Worm (Caenorhabditis elegans) whole organism, L1 larva: Measurements from ENCODE around the gene try-4.

Experiments
- C04F5.9 ChIP-seq: sonication (generic microtip); optimal IDR thresholded peaks from 2 replicates; lab custom pipeline; 2016; ENCODE audit warnings: missing genetic modification characterization, missing compliant biosample characterization
- C16A3.4 ChIP-seq: fragments of 150-350 bp; optimal IDR thresholded peaks from 2 replicates; lab custom pipeline; 2014; ENCODE audit warnings: missing biosample characterization, missing genetic modification characterization
- Y116A8C.19 ChIP-seq: sonication (generic microtip); optimal IDR thresholded peaks from 2 replicates; lab custom pipeline; 2016; ENCODE audit warnings: missing compliant biosample characterization, missing genetic modification characterization, borderline replicate concordance
- aha-1 ChIP-seq: fragments of 150-350 bp; optimal IDR thresholded peaks from 2 replicates; lab custom pipeline; 2014; ENCODE audit warnings: missing biosample characterization, missing genetic modification characterization
- blmp-1 ChIP-seq: fragments of 150-350 bp; optimal IDR thresholded peaks from 2 replicates; lab custom pipeline; 2014; ENCODE audit warnings: missing biosample characterization, missing genetic modification characterization
- ceh-88 ChIP-seq: fragments of 200-800 bp; sonication (Bioruptor generic); IDR thresholded peaks from 2 replicates; pipeline ENCODE4 v1.3.6; 2022; ENCODE audit warnings: missing genetic modification characterization, missing compliant biosample characterization
- dpl-1 ChIP-seq, 3 experiments: fragments of 150-350 bp in 2 of 3; sonication (generic microtip) in 1 of 3; optimal IDR thresholded peaks; 2 replicates each; lab custom pipeline; 2014 to 2017; ENCODE audit warnings: missing biosample characterization in 3 of 3, missing genetic modification characterization in 3 of 3, missing genetic modification reagents in 3 of 3
- dsc-1 ChIP-seq: sonication (generic microtip); optimal IDR thresholded peaks from 2 replicates; lab custom pipeline; 2016; ENCODE audit warnings: mild to moderate bottlenecking, missing genetic modification characterization, missing compliant biosample characterization
- egl-27 ChIP-seq, 2 experiments: fragments of 150-350 bp in 1 of 2; sonication (generic microtip); optimal IDR thresholded peaks; 3 replicates each; lab custom pipeline; 2017 to 2018; ENCODE audit warnings: missing biosample characterization in 2 of 2, missing genetic modification characterization in 2 of 2, missing genetic modification reagents in 2 of 2
- elt-2 ChIP-seq: sonication (generic microtip); optimal IDR thresholded peaks from 2 replicates; lab custom pipeline; 2016; ENCODE audit warnings: missing genetic modification characterization, mild to moderate bottlenecking, inconsistent platforms, missing compliant biosample characterization, missing genetic modification reagents
- fkh-10 ChIP-seq: sonication (generic microtip); optimal IDR thresholded peaks from 2 replicates; lab custom pipeline; 2017; ENCODE audit warnings: missing biosample characterization, missing genetic modification reagents, missing genetic modification characterization
- fkh-4 ChIP-seq: sonication (generic microtip); optimal IDR thresholded peaks from 2 replicates; lab custom pipeline; 2016; ENCODE audit warnings: missing compliant biosample characterization, missing genetic modification characterization, borderline replicate concordance
- fkh-8 ChIP-seq: sonication (generic microtip); optimal IDR thresholded peaks from 2 replicates; lab custom pipeline; 2016; ENCODE audit warnings: mild to moderate bottlenecking, missing genetic modification characterization, missing compliant biosample characterization
- grh-1 ChIP-seq: fragments of 200-800 bp; sonication (Bioruptor generic); IDR thresholded peaks from 2 replicates; pipeline ENCODE4 v1.3.6; 2022; ENCODE audit warnings: missing genetic modification reagents, missing genetic modification characterization, missing compliant biosample characterization
- isw-1 ChIP-seq: fragments of 200-800 bp; sonication (Bioruptor generic); IDR thresholded peaks from 2 replicates; pipeline ENCODE4 v1.3.6; 2022; ENCODE audit warnings: missing genetic modification characterization, missing compliant biosample characterization
- lin-14 ChIP-seq: fragments of 200-800 bp; sonication (Bioruptor generic); optimal IDR thresholded peaks from 2 replicates; lab custom pipeline; 2018; ENCODE audit warnings: mild to moderate bottlenecking, missing genetic modification characterization, moderate library complexity, missing compliant biosample characterization
- lin-35 ChIP-seq, 2 experiments: fragments of 150-350 bp; optimal IDR thresholded peaks; 2 replicates each; lab custom pipeline; 2014; ENCODE audit warnings: missing biosample characterization in 2 of 2, missing genetic modification characterization in 2 of 2, missing genetic modification reagents in 2 of 2
- lir-3 ChIP-seq: sonication (generic microtip); optimal IDR thresholded peaks from 2 replicates; lab custom pipeline; 2016; ENCODE audit warnings: mild to moderate bottlenecking, missing genetic modification characterization, moderate library complexity, missing compliant biosample characterization; ENCODE audit not compliant: poor library complexity
- lsy-2 ChIP-seq, 2 experiments: fragments of 150-350 bp; optimal IDR thresholded peaks; 2 replicates each; lab custom pipeline; 2014; ENCODE audit warnings: missing biosample characterization in 2 of 2, missing genetic modification characterization in 2 of 2
- mdl-1 ChIP-seq, 2 experiments: fragments of 150-350 bp; optimal IDR thresholded peaks; 2 replicates each; lab custom pipeline; 2014 to 2017; ENCODE audit warnings: missing biosample characterization in 2 of 2, missing genetic modification characterization in 2 of 2, inconsistent platforms in 1 of 2
- mef-2 ChIP-seq: fragments of 150-350 bp; optimal IDR thresholded peaks from 2 replicates; lab custom pipeline; 2014; ENCODE audit warnings: missing biosample characterization, missing genetic modification characterization
- mep-1 ChIP-seq: fragments of 150-350 bp; optimal IDR thresholded peaks from 2 replicates; lab custom pipeline; 2014; ENCODE audit warnings: missing biosample characterization, missing genetic modification characterization
- nhr-19 ChIP-seq: fragments of 200-800 bp; sonication (Bioruptor generic); conservative IDR thresholded peaks from 2 replicates; pipeline ENCODE4 v1.3.6; 2022; ENCODE audit warnings: missing genetic modification characterization, missing compliant biosample characterization
- nhr-20 ChIP-seq: sonication (generic microtip); optimal IDR thresholded peaks from 2 replicates; lab custom pipeline; 2016; ENCODE audit warnings: mild to moderate bottlenecking, missing genetic modification characterization, missing compliant biosample characterization
- nhr-237 ChIP-seq: fragments of 150-350 bp; optimal IDR thresholded peaks from 2 replicates; lab custom pipeline; 2014; ENCODE audit warnings: missing biosample characterization, missing genetic modification characterization
- nhr-47 ChIP-seq: sonication (generic microtip); optimal IDR thresholded peaks from 2 replicates; lab custom pipeline; 2016; ENCODE audit warnings: mild to moderate bottlenecking, missing genetic modification characterization, moderate library complexity, missing compliant biosample characterization
- nhr-76 ChIP-seq: sonication (generic microtip); optimal IDR thresholded peaks from 2 replicates; lab custom pipeline; 2017; ENCODE audit warnings: missing biosample characterization, missing genetic modification characterization
- nhr-84 ChIP-seq: sonication (generic microtip); optimal IDR thresholded peaks from 2 replicates; lab custom pipeline; 2017; ENCODE audit warnings: missing biosample characterization, missing genetic modification characterization
- nhr-85 ChIP-seq: sonication (generic microtip); peaks from one replicate; lab custom pipeline; 2016; ENCODE audit warnings: missing genetic modification characterization, inconsistent platforms, missing compliant biosample characterization
- pag-3 ChIP-seq: sonication (generic microtip); optimal IDR thresholded peaks from 2 replicates; lab custom pipeline; 2017; ENCODE audit warnings: missing genetic modification characterization, mild to moderate bottlenecking, missing compliant biosample characterization, antibody characterized with exemption, borderline replicate concordance; ENCODE audit not compliant: insufficient read depth
- snu-23 ChIP-seq: sonication (generic microtip); optimal IDR thresholded peaks from 2 replicates; lab custom pipeline; 2016; ENCODE audit warnings: missing genetic modification characterization, missing compliant biosample characterization
- sptf-1 ChIP-seq: fragments of 150-350 bp; optimal IDR thresholded peaks from 2 replicates; lab custom pipeline; 2014; ENCODE audit warnings: missing biosample characterization, missing genetic modification characterization
- sup-37 ChIP-seq: fragments of 200-800 bp; sonication (Bioruptor generic); optimal IDR thresholded peaks from 2 replicates; lab custom pipeline; 2018; ENCODE audit warnings: mild to moderate bottlenecking, missing genetic modification characterization, missing compliant biosample characterization
- unc-62 ChIP-seq: fragments of 150-350 bp; optimal IDR thresholded peaks from 2 replicates; lab custom pipeline; 2014; ENCODE audit warnings: missing biosample characterization, missing genetic modification reagents, missing genetic modification characterization
- unc-86 ChIP-seq: sonication (generic microtip); optimal IDR thresholded peaks from 2 replicates; lab custom pipeline; 2016; ENCODE audit warnings: missing genetic modification characterization, missing compliant biosample characterization
- xbp-1 ChIP-seq: sonication (generic microtip); optimal IDR thresholded peaks from 2 replicates; lab custom pipeline; 2016; ENCODE audit warnings: missing genetic modification characterization, missing compliant biosample characterization
- zip-4 ChIP-seq: fragments of 200-800 bp; sonication (Bioruptor generic); optimal IDR thresholded peaks from 2 replicates; lab custom pipeline; 2018; ENCODE audit warnings: mild to moderate bottlenecking, missing genetic modification characterization, moderate library complexity, missing compliant biosample characterization
- ztf-11 ChIP-seq, 2 experiments: sonication (generic microtip); optimal IDR thresholded peaks; 2 replicates each; lab custom pipeline; 2016 to 2017; ENCODE audit warnings: missing genetic modification characterization in 2 of 2, missing biosample characterization in 1 of 2, missing compliant biosample characterization in 1 of 2

The try-4 gene

ce11 chrV:20831867-20832266 lies 29.1 kb downstream of the try-4 start:
- TF ChIP-seq lin-14 (GFP tag; lab: Kevin White, UChicago) (peak; percentile 21), lin-35 (GFP tag; optimal IDR thresholded peaks at IDR 0.05; lab: Kevin White, UChicago) (peak in 1 of 2 experiments; percentile 32), nhr-76 (tag; lab: Kevin White, UChicago) (no peak), zip-4 (GFP tag; lab: Kevin White, UChicago) (no peak), nhr-85 (tag; lab: Kevin White, UChicago) (peak; percentile 34), mep-1 (no peak), snu-23 (GFP tag; lab: Kevin White, UChicago) (peak; percentile 16), blmp-1 (tag; lab: Kevin White, UChicago) (peak; percentile 58), aha-1 (tag; lab: Kevin White, UChicago) (no peak), lir-3 (tag; lab: Kevin White, UChicago) (no peak), nhr-20 (peak; percentile 4), lsy-2 (tag; optimal IDR thresholded peaks at IDR 0.05; lab: Kevin White, UChicago) (peak in 1 of 2 experiments; percentile 31), mdl-1 (tag; optimal IDR thresholded peaks at IDR 0.05; lab: Kevin White, UChicago) (peak in 1 of 2 experiments; percentile 18), elt-2 (peak; percentile 40)

ce11 chrV:20830409-20830808 lies 30.5 kb downstream of the try-4 start:
- no peak for TF ChIP-seq sup-37 (GFP tag; lab: Kevin White, UChicago)
- TF ChIP-seq mdl-1 (tag; optimal IDR thresholded peaks at IDR 0.05; lab: Kevin White, UChicago): no peak
- no peak for TF ChIP-seq ztf-11 (tag; optimal IDR thresholded peaks at IDR 0.05; lab: Kevin White, UChicago)
- TF ChIP-seq Y116A8C.19 (tag; lab: Kevin White, UChicago): no peak
- no peak for TF ChIP-seq C16A3.4 (tag; lab: Kevin White, UChicago)
- TF ChIP-seq C04F5.9: no peak
- TF ChIP-seq fkh-4 (tag; lab: Kevin White, UChicago): no peak
- no peak for TF ChIP-seq mef-2 (tag; lab: Kevin White, UChicago)
- TF ChIP-seq egl-27 (tag; optimal IDR thresholded peaks at IDR 0.05; lab: Kevin White, UChicago): no peak
- TF ChIP-seq ceh-88 (GFP tag; lab: Robert Waterston, UW): no peak
- TF ChIP-seq dsc-1: no peak
- no peak for TF ChIP-seq sptf-1 (tag; lab: Kevin White, UChicago)
- TF ChIP-seq aha-1 (tag; lab: Kevin White, UChicago): no peak
- no peak for TF ChIP-seq nhr-19 (GFP tag; lab: Robert Waterston, UW)
- TF ChIP-seq nhr-237 (tag; lab: Kevin White, UChicago): no peak

- no peak for TF ChIP-seq nhr-47 (tag; lab: Kevin White, UChicago)
- TF ChIP-seq pag-3 (tag; lab: Kevin White, UChicago): no peak
- TF ChIP-seq dsc-1: no peak
- TF ChIP-seq C16A3.4 (tag; lab: Kevin White, UChicago): no peak
- TF ChIP-seq fkh-8 (tag; lab: Kevin White, UChicago): no peak
- TF ChIP-seq unc-62 (GFP tag; lab: Kevin White, UChicago): no peak
- no peak for TF ChIP-seq grh-1 (GFP tag; lab: Robert Waterston, UW)
- no peak for TF ChIP-seq isw-1 (GFP tag; lab: Robert Waterston, UW)
- TF ChIP-seq unc-86 (tag; lab: Kevin White, UChicago): no peak
- no peak for TF ChIP-seq ztf-11 (tag; optimal IDR thresholded peaks at IDR 0.05; lab: Kevin White, UChicago)
- no peak for TF ChIP-seq xbp-1
- TF ChIP-seq fkh-10 (GFP tag; lab: Kevin White, UChicago): no peak
- TF ChIP-seq nhr-84 (tag; lab: Kevin White, UChicago): no peak
- no peak for TF ChIP-seq dpl-1 (GFP tag; optimal IDR thresholded peaks at IDR 0.05; lab: Kevin White, UChicago)
- TF ChIP-seq, all 84 proteins: peak for 0
Observed at ce11 chrV:20829511-20829910, 31.4 kb downstream of the try-4 start, which contains the start of gene num-1. Gene num-1 (plus strand): TSS chrV:20829811.
